Worm (Caenorhabditis elegans) whole organism, midembryonic: ENCODE measurements around the gene Y75B8A.19.

ENCODE experiments used
- T22C8.4 ChIP-seq: fragments of 200-800 bp; sonication (Bioruptor generic); IDR thresholded peaks from 2 replicates; pipeline ENCODE4 v1.3.6; 2022; ENCODE audit warnings: missing genetic modification characterization, missing compliant biosample characterization
- flt-1 ChIP-seq: fragments of 200-800 bp; sonication (Bioruptor generic); IDR thresholded peaks from 2 replicates; pipeline ENCODE4 v1.3.6; 2022; ENCODE audit warnings: missing genetic modification characterization, missing compliant biosample characterization
- med-1 ChIP-seq: sonication (generic microtip); optimal IDR thresholded peaks from 2 replicates; lab custom pipeline; 2017; ENCODE audit warnings: missing genetic modification characterization, mild to moderate bottlenecking, missing compliant biosample characterization, antibody characterized with exemption, missing genetic modification reagents; ENCODE audit not compliant: insufficient read depth
- ref-1 ChIP-seq: fragments of 200-800 bp; sonication (Bioruptor generic); conservative IDR thresholded peaks from 2 replicates; pipeline ENCODE4 v1.3.6; 2022; ENCODE audit warnings: missing genetic modification reagents, missing genetic modification characterization, missing compliant biosample characterization
- ztf-23 ChIP-seq: fragments of 200-800 bp; sonication (Bioruptor generic); IDR thresholded peaks from 2 replicates; pipeline ENCODE4 v1.3.6; 2022; ENCODE audit warnings: missing genetic modification reagents, missing genetic modification characterization, missing compliant biosample characterization

ce11 chrIII:12227935-12228334 lies 1.5 kb downstream of the Y75B8A.19 start:
- TF ChIP-seq flt-1 (GFP tag; lab: Robert Waterston, UW): no peak
- no peak for TF ChIP-seq ref-1 (GFP tag; lab: Robert Waterston, UW)
- TF ChIP-seq ztf-23 (GFP tag; lab: Robert Waterston, UW): no peak
- TF ChIP-seq med-1 (GFP tag; lab: Kevin White, UChicago): no peak
- TF ChIP-seq T22C8.4 (GFP tag; lab: Robert Waterston, UW): no peak
